Worm (Caenorhabditis elegans): Measurements from ENCODE around the gene gmeb-3.

ce11 chrIII:3742090-3742489 lies 26.2 kb upstream of the gmeb-3 start:
- no peak for TF ChIP-seq hmg-4 (GFP tag; optimal IDR thresholded peaks at IDR 0.05)
- no peak for TF ChIP-seq ets-7 (tag; optimal IDR thresholded peaks at IDR 0.05)
- no peak for TF ChIP-seq ama-1 (optimal IDR thresholded peaks at IDR 0.05)
- TF ChIP-seq tbx-11 (GFP tag; IDR thresholded peaks at IDR 0.05): no peak
- no peak for TF ChIP-seq F13C5.2 (tag; optimal IDR thresholded peaks at IDR 0.05)
- no peak for TF ChIP-seq hmbx-1 (tag; optimal IDR thresholded peaks at IDR 0.05)
- no peak for TF ChIP-seq tra-4 (tag; optimal IDR thresholded peaks at IDR 0.05)
- TF ChIP-seq ceh-36 (tag; optimal IDR thresholded peaks at IDR 0.05): no peak
- TF ChIP-seq scrt-1 (GFP tag; IDR thresholded peaks at IDR 0.05): no peak
- TF ChIP-seq aly-1 (tag; optimal IDR thresholded peaks at IDR 0.05): no peak
- TF ChIP-seq B0310.2 (tag; optimal IDR thresholded peaks at IDR 0.05): no peak
- no peak for TF ChIP-seq tbx-37 (GFP tag; conservative IDR thresholded peaks at IDR 0.05)
- no peak for TF ChIP-seq flt-1 (GFP tag; IDR thresholded peaks at IDR 0.05)
